Fruit fly (Drosophila melanogaster) whole organism, embryonic: ENCODE data around the gene CG17233.

Experiments
- Abd-B ChIP-seq: fragments of 200-800 bp; sonication (Bioruptor generic); optimal IDR thresholded peaks from 2 replicates; lab custom pipeline; 2018; ENCODE audit warnings: missing biosample characterization, mild to moderate bottlenecking, missing genetic modification characterization, moderate library complexity
- Awh ChIP-seq: fragments of 200-800 bp; sonication (Bioruptor generic); IDR thresholded peaks from 2 replicates; pipeline ENCODE4, ENCODE4 v1.3.6; 2022; ENCODE audit warnings: missing biosample characterization, missing genetic modification characterization
- Bdp1 ChIP-seq: fragments of 200-800 bp; sonication (Bioruptor generic); optimal IDR thresholded peaks from 3 replicates; lab custom pipeline; 2016; ENCODE audit warnings: missing biosample characterization, missing genetic modification characterization
- Bteb2 ChIP-seq: fragments of 200-800 bp; sonication (Bioruptor generic); optimal IDR thresholded peaks from 2 replicates; lab custom pipeline; 2016; ENCODE audit warnings: missing biosample characterization, missing genetic modification characterization
- C15 ChIP-seq: fragments of 200-800 bp; sonication (Bioruptor generic); IDR thresholded peaks from 3 replicates; pipeline ENCODE4 v1.3.6; 2022; ENCODE audit warnings: missing biosample characterization, missing genetic modification characterization
- CG11398 ChIP-seq: fragments of 200-800 bp; sonication (Bioruptor generic); optimal IDR thresholded peaks from 2 replicates; lab custom pipeline; 2016; ENCODE audit warnings: missing biosample characterization, missing genetic modification characterization
- CG12219 ChIP-seq: fragments of 200-800 bp; sonication (Bioruptor generic); optimal IDR thresholded peaks from 3 replicates; lab custom pipeline; 2018; ENCODE audit warnings: missing biosample characterization, mild to moderate bottlenecking, missing genetic modification characterization
- CG12299 ChIP-seq: fragments of 200-800 bp; sonication (Bioruptor generic); optimal IDR thresholded peaks from 2 replicates; lab custom pipeline; 2018; ENCODE audit warnings: missing biosample characterization, mild to moderate bottlenecking, missing genetic modification characterization
- CG13123 ChIP-seq: fragments of 200-800 bp; sonication (Bioruptor generic); optimal IDR thresholded peaks from 2 replicates; lab custom pipeline; 2016; ENCODE audit warnings: missing biosample characterization, missing genetic modification characterization
- CG14050 ChIP-seq: fragments of 200-800 bp; sonication (Bioruptor generic); IDR thresholded peaks from 3 replicates; pipeline ENCODE4 v1.3.6; 2022; ENCODE audit warnings: missing biosample characterization, missing genetic modification characterization
- CG15479 ChIP-seq: fragments of 200-800 bp; sonication (Bioruptor generic); optimal IDR thresholded peaks from 3 replicates; lab custom pipeline; 2019; ENCODE audit warnings: missing biosample characterization, mild to moderate bottlenecking, missing genetic modification characterization, moderate library complexity
- CG17568 ChIP-seq: fragments of 200-800 bp; sonication (Bioruptor generic); optimal IDR thresholded peaks from 2 replicates; lab custom pipeline; 2018; ENCODE audit warnings: missing biosample characterization, mild to moderate bottlenecking, missing genetic modification characterization, moderate library complexity
- CG1792 ChIP-seq: fragments of 200-800 bp; sonication (Bioruptor generic); optimal IDR thresholded peaks from 2 replicates; lab custom pipeline; 2016; ENCODE audit warnings: missing biosample characterization, missing genetic modification characterization
- CG18599 ChIP-seq: fragments of 200-800 bp; sonication (Bioruptor generic); optimal IDR thresholded peaks from 3 replicates; lab custom pipeline; 2017; ENCODE audit warnings: missing biosample characterization, missing genetic modification characterization, mild to moderate bottlenecking, moderate library complexity, missing genetic modification reagents
- CG18764 ChIP-seq: fragments of 200-800 bp; sonication (Bioruptor generic); optimal IDR thresholded peaks from 3 replicates; lab custom pipeline; 2016; ENCODE audit warnings: missing biosample characterization, missing genetic modification characterization
- CG31441 ChIP-seq: fragments of 200-800 bp; sonication (Bioruptor generic); IDR thresholded peaks from 2 replicates; pipeline ENCODE4 v1.3.6; 2022; ENCODE audit warnings: missing biosample characterization, missing genetic modification characterization
- CG3163 ChIP-seq: fragments of 200-800 bp; sonication (Bioruptor generic); optimal IDR thresholded peaks from 3 replicates; lab custom pipeline; 2016; ENCODE audit warnings: missing biosample characterization, missing genetic modification characterization
- CG32532 ChIP-seq: fragments of 200-800 bp; sonication (Bioruptor generic); IDR thresholded peaks from 2 replicates; pipeline ENCODE4 v1.3.6; 2022; ENCODE audit warnings: missing biosample characterization, missing genetic modification characterization
- CG3838 ChIP-seq: fragments of 200-800 bp; sonication (Bioruptor generic); optimal IDR thresholded peaks from 3 replicates; lab custom pipeline; 2016; ENCODE audit warnings: missing biosample characterization, missing genetic modification characterization
- CG5180 ChIP-seq: fragments of 200-800 bp; sonication (Bioruptor generic); optimal IDR thresholded peaks from 3 replicates; lab custom pipeline; 2017; ENCODE audit warnings: missing biosample characterization, missing genetic modification characterization, mild to moderate bottlenecking, moderate library complexity, missing genetic modification reagents
- CG5245 ChIP-seq: fragments of 200-800 bp; sonication (Bioruptor generic); optimal IDR thresholded peaks from 3 replicates; lab custom pipeline; 2016; ENCODE audit warnings: missing biosample characterization, missing genetic modification characterization
- CG6689 ChIP-seq: fragments of 200-800 bp; sonication (Bioruptor generic); IDR thresholded peaks from 2 replicates; pipeline ENCODE4 v1.3.6; 2022; ENCODE audit warnings: missing biosample characterization, missing genetic modification characterization
- CG6765 ChIP-seq: fragments of 200-800 bp; sonication (Bioruptor generic); optimal IDR thresholded peaks from 3 replicates; lab custom pipeline; 2017; ENCODE audit warnings: missing biosample characterization, mild to moderate bottlenecking, missing genetic modification characterization
- CG6791 ChIP-seq: fragments of 200-800 bp; sonication (Bioruptor generic); IDR thresholded peaks from 3 replicates; pipeline ENCODE4 v1.3.6; 2022; ENCODE audit warnings: missing biosample characterization, missing genetic modification characterization; ENCODE audit not compliant: partially characterized antibody
- CG7357 ChIP-seq: fragments of 200-800 bp; sonication (Bioruptor generic); IDR thresholded peaks from 3 replicates; pipeline ENCODE4 v1.3.6; 2022; ENCODE audit warnings: missing biosample characterization, missing genetic modification characterization
- CG8924 ChIP-seq: fragments of 200-800 bp; optimal IDR thresholded peaks from 3 replicates; lab custom pipeline; 2019; ENCODE audit warnings: missing biosample characterization, mild to moderate bottlenecking, missing genetic modification characterization, moderate library complexity
- CG9437 ChIP-seq: fragments of 200-800 bp; sonication (Bioruptor generic); optimal IDR thresholded peaks from 2 replicates; lab custom pipeline; 2018; ENCODE audit warnings: missing biosample characterization, mild to moderate bottlenecking, missing genetic modification characterization
- HmgZ ChIP-seq: fragments of 200-800 bp; sonication (Bioruptor generic); optimal IDR thresholded peaks from 2 replicates; lab custom pipeline; 2018; ENCODE audit warnings: missing biosample characterization, mild to moderate bottlenecking, missing genetic modification characterization
- Hr3 ChIP-seq: fragments of 200-800 bp; sonication (Bioruptor generic); optimal IDR thresholded peaks from 3 replicates; lab custom pipeline; 2016; ENCODE audit warnings: missing biosample characterization, missing genetic modification characterization
- Hsf ChIP-seq: fragments of 200-800 bp; sonication (Bioruptor generic); optimal IDR thresholded peaks from 3 replicates; lab custom pipeline; 2016; ENCODE audit warnings: missing biosample characterization, missing genetic modification characterization
- MTF-1 ChIP-seq: fragments of 200-800 bp; sonication (Bioruptor generic); optimal IDR thresholded peaks from 2 replicates; lab custom pipeline; 2018; ENCODE audit warnings: missing biosample characterization, mild to moderate bottlenecking, missing genetic modification characterization, borderline replicate concordance
- Med ChIP-seq: fragments of 200-800 bp; sonication (Bioruptor generic); peaks from one replicate; lab custom pipeline; 2016; ENCODE audit warnings: missing biosample characterization, missing genetic modification characterization, mild to moderate bottlenecking, inconsistent platforms, moderate library complexity
- Nf-YC ChIP-seq: fragments of 200-800 bp; optimal IDR thresholded peaks from 3 replicates; lab custom pipeline; 2019; ENCODE audit warnings: missing biosample characterization, mild to moderate bottlenecking, missing genetic modification characterization, moderate library complexity
- Oaz ChIP-seq: fragments of 200-800 bp; sonication (Bioruptor generic); IDR thresholded peaks from 2 replicates; pipeline ENCODE4 v1.3.6; 2022; ENCODE audit warnings: missing biosample characterization, missing genetic modification characterization
- chm ChIP-seq: fragments of 200-800 bp; sonication (Bioruptor generic); IDR thresholded peaks from 2 replicates; pipeline ENCODE4 v1.3.6; 2022; ENCODE audit warnings: missing biosample characterization, missing genetic modification characterization
- crc ChIP-seq: fragments of 200-800 bp; sonication (Bioruptor generic); optimal IDR thresholded peaks from 2 replicates; lab custom pipeline; 2016; ENCODE audit warnings: missing biosample characterization, missing genetic modification characterization
- cwo ChIP-seq: fragments of 200-800 bp; sonication (Bioruptor generic); optimal IDR thresholded peaks from 3 replicates; lab custom pipeline; 2017; ENCODE audit warnings: missing biosample characterization, missing genetic modification characterization, mild to moderate bottlenecking, moderate library complexity, missing genetic modification reagents
- eyg ChIP-seq: fragments of 200-800 bp; sonication (Bioruptor generic); optimal IDR thresholded peaks from 3 replicates; lab custom pipeline; 2016; ENCODE audit warnings: missing biosample characterization, missing genetic modification characterization
- gce ChIP-seq: fragments of 200-800 bp; sonication (Bioruptor generic); IDR thresholded peaks from 3 replicates; pipeline ENCODE4 v1.3.6; 2022; ENCODE audit warnings: missing biosample characterization, missing genetic modification characterization
- gem ChIP-seq: fragments of 200-800 bp; sonication (Bioruptor generic); optimal IDR thresholded peaks from 2 replicates; lab custom pipeline; 2019; ENCODE audit warnings: missing biosample characterization, mild to moderate bottlenecking, missing genetic modification characterization, moderate library complexity
- gro ChIP-seq: fragments of 200-800 bp; sonication (Bioruptor generic); optimal IDR thresholded peaks from 2 replicates; lab custom pipeline; 2016; ENCODE audit warnings: missing biosample characterization, missing genetic modification characterization
- nerfin-1 ChIP-seq: fragments of 200-800 bp; sonication (Bioruptor generic); optimal IDR thresholded peaks from 3 replicates; lab custom pipeline; 2019; ENCODE audit warnings: missing biosample characterization, mild to moderate bottlenecking, missing genetic modification characterization, moderate library complexity
- otp ChIP-seq: fragments of 200-800 bp; sonication (Bioruptor generic); IDR thresholded peaks from 3 replicates; pipeline ENCODE4, ENCODE4 v1.3.6; 2022; ENCODE audit warnings: missing biosample characterization, missing genetic modification characterization
- rib ChIP-seq: fragments of 200-800 bp; sonication (Bioruptor generic); IDR thresholded peaks from 2 replicates; pipeline ENCODE4 v1.3.6; 2022; ENCODE audit warnings: missing biosample characterization, missing genetic modification characterization
- schlank ChIP-seq: fragments of 200-800 bp; sonication (Bioruptor generic); optimal IDR thresholded peaks from 2 replicates; lab custom pipeline; 2018; ENCODE audit warnings: missing biosample characterization, mild to moderate bottlenecking, missing genetic modification characterization
- sisA ChIP-seq: fragments of 200-800 bp; sonication (Bioruptor generic); IDR thresholded peaks from 2 replicates; pipeline ENCODE4 v1.3.6; 2022; ENCODE audit warnings: missing biosample characterization, missing genetic modification characterization
- slou ChIP-seq: fragments of 200-800 bp; sonication (Bioruptor generic); optimal IDR thresholded peaks from 3 replicates; lab custom pipeline; 2016; ENCODE audit warnings: missing biosample characterization, missing genetic modification characterization
- stc ChIP-seq: fragments of 200-800 bp; sonication (Bioruptor generic); IDR thresholded peaks from 2 replicates; pipeline ENCODE4 v1.3.6; 2022; ENCODE audit warnings: missing biosample characterization, missing genetic modification characterization
- stwl ChIP-seq: fragments of 200-800 bp; sonication (Bioruptor generic); optimal IDR thresholded peaks from 3 replicates; lab custom pipeline; 2018; ENCODE audit warnings: missing biosample characterization, mild to moderate bottlenecking, missing genetic modification characterization, moderate library complexity
- unc-4 ChIP-seq: fragments of 200-800 bp; sonication (Bioruptor generic); IDR thresholded peaks from 2 replicates; pipeline ENCODE4 v1.3.6; 2022; ENCODE audit warnings: missing biosample characterization, missing genetic modification characterization; ENCODE audit not compliant: partially characterized antibody

The CG17233 gene

DNA sequence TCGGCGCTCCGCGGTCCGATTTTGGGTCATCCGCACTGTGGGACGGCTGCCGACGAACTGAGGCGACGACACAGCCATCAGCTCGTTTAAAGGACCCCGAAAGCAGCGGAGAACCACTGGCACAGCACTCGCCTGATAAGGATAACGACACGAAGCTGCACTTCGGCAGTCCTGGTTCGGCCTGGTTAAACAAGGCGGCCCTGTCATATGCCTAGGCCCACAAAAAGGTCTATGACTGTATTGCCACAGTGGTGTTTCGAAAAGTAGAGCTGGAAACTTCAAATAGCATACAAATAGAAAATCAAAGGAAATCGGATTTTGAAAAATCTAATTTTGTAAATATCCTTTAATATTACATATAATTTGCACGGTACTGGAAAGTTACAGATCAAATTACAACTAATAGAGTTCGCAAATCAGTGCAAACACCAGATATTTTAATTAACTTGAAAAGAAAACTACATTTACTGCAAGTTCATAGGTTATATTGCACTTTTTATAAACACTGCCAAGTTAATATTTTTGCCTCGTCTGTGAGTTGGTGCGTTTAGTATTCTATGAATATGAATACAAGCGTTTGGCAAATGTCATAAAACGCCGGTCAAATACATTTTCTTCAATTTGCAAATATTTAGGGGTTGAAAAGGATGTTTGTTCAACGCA, 56.4 kb downstream of the CG17233 start (continued):
- peak; percentile 82 for TF ChIP-seq CG18599 (GFP tag; lab: Kevin White, UChicago)
- TF ChIP-seq sisA: peak; percentile 44; the same call in 1 of the 2 replicates
- peak; percentile 32 for TF ChIP-seq CG12299 (tag; lab: Kevin White, UChicago)
- peak; percentile 48 for TF ChIP-seq cwo
- peak; percentile 20 for TF ChIP-seq CG17568 (GFP tag; lab: Kevin White, UChicago)
- TF ChIP-seq Bdp1 (GFP tag; lab: Kevin White, UChicago): peak; percentile 16
- TF ChIP-seq CG3838: peak; percentile 8
- no peak for TF ChIP-seq Nf-YC (tag; lab: Kevin White, UChicago)
- TF ChIP-seq nerfin-1 (tag; lab: Kevin White, UChicago): no peak
- 0 out of 2 replicates have a peak, but pooled peaks have one; percentile 17 for TF ChIP-seq CG31441 (GFP tag; lab: Robert Waterston, UW)
- TF ChIP-seq CG6765 (GFP tag; lab: Kevin White, UChicago): peak; percentile 49
- peak; percentile 42 for TF ChIP-seq CG8924 (tag; lab: Kevin White, UChicago)
- no peak for TF ChIP-seq Awh (GFP tag; lab: Robert Waterston, UW)
- TF ChIP-seq Bteb2 (GFP tag; lab: Kevin White, UChicago): peak; percentile 62
- TF ChIP-seq crc (GFP tag; lab: Kevin White, UChicago): no peak
- no peak for TF ChIP-seq CG6791 (GFP tag; lab: Robert Waterston, UW)
- TF ChIP-seq C15 (GFP tag; lab: Robert Waterston, UW): no peak
- TF ChIP-seq Hr3: peak; percentile 46
- peak; percentile 37 for TF ChIP-seq CG13123 (GFP tag; lab: Kevin White, UChicago)
- TF ChIP-seq chm (GFP tag; lab: Robert Waterston, UW): no peak
- TF ChIP-seq unc-4 (GFP tag; lab: Robert Waterston, UW): no peak
- TF ChIP-seq gro: no peak
- TF ChIP-seq gce (GFP tag; lab: Robert Waterston, UW): no peak
- TF ChIP-seq stwl: no peak
- TF ChIP-seq CG11398 (GFP tag; lab: Kevin White, UChicago): no peak
- peak; percentile 32; the same call in 1 of the 3 replicates for TF ChIP-seq CG14050 (GFP tag; lab: Robert Waterston, UW)
- no peak for TF ChIP-seq CG18764 (GFP tag; lab: Kevin White, UChicago)
- no peak for TF ChIP-seq CG7357
- peak; percentile 46; the same call in 1 of the 2 replicates for TF ChIP-seq Oaz (GFP tag; lab: Robert Waterston, UW)
- TF ChIP-seq CG3163 (GFP tag; lab: Kevin White, UChicago): no peak
- TF ChIP-seq rib (GFP tag; lab: Robert Waterston, UW): no peak
- no peak for TF ChIP-seq otp (GFP tag; lab: Robert Waterston, UW)
- TF ChIP-seq Med (GFP tag; lab: Kevin White, UChicago): peak; percentile 87
- no peak for TF ChIP-seq CG5245 (GFP tag; lab: Kevin White, UChicago)
- no peak for TF ChIP-seq eyg (GFP tag; lab: Kevin White, UChicago)
- TF ChIP-seq stc (GFP tag; lab: Robert Waterston, UW): no peak
- TF ChIP-seq CG6689 (GFP tag; lab: Robert Waterston, UW): no peak
- TF ChIP-seq CG12219 (GFP tag; lab: Kevin White, UChicago): peak; percentile 39
- TF ChIP-seq slou (GFP tag; lab: Kevin White, UChicago): no peak
- TF ChIP-seq CG32532: peak; percentile 42; the same call in 1 of the 2 replicates
- TF ChIP-seq schlank: peak; percentile 10
- TF ChIP-seq CG1792: no peak
- TF ChIP-seq CG9437: peak; percentile 59
- TF ChIP-seq Hsf (GFP tag; lab: Kevin White, UChicago): peak; percentile 71
- no peak for TF ChIP-seq MTF-1 (GFP tag; lab: Kevin White, UChicago)
- peak; percentile 33 for TF ChIP-seq HmgZ (tag; lab: Kevin White, UChicago)
- TF ChIP-seq gem (tag; lab: Kevin White, UChicago): peak; percentile 77
- no peak for TF ChIP-seq Abd-B (GFP tag; lab: Kevin White, UChicago)
- TF ChIP-seq CG15479: no peak
- TF ChIP-seq CG5180 (GFP tag; lab: Kevin White, UChicago): no peak
